Fruit fly (Drosophila melanogaster) whole organism: ENCODE measurements around the gene CG13359.

Source experiments
- CG8478 ChIP-seq: fragments of >200 bp; optimal IDR thresholded peaks from 2 replicates; lab custom pipeline; 2018; ENCODE audit warnings: inconsistent platforms
- Dll ChIP-seq: fragments of >200 bp; optimal IDR thresholded peaks from 2 replicates; lab custom pipeline; 2017
- EcR ChIP-seq, 2 experiments: fragments of >200 bp; optimal IDR thresholded peaks; 2 replicates each; lab custom pipeline; 2017; ENCODE audit warnings: missing biosample characterization in 2 of 2, missing genetic modification characterization in 2 of 2, missing genetic modification reagents in 2 of 2
- pan ChIP-seq: fragments of >200 bp; optimal IDR thresholded peaks from 2 replicates; lab custom pipeline; 2017
- psq ChIP-seq: fragments of >200 bp; optimal IDR thresholded peaks from 2 replicates; lab custom pipeline; 2017
- usp ChIP-seq: fragments of >200 bp; optimal IDR thresholded peaks from 2 replicates; lab custom pipeline; 2017; ENCODE audit warnings: missing biosample characterization, missing genetic modification characterization, mixed read lengths

dm6 chrX:841941-842340, 38.7 kb upstream of the CG13359 start:
- TF ChIP-seq CG8478 (lab: Kevin White, UChicago) (no peak), psq (lab: Kevin White, UChicago) (no peak), pan (no peak), Dll (lab: Kevin White, UChicago) (no peak), EcR (GFP tag; optimal IDR thresholded peaks at IDR 0.05; lab: Kevin White, UChicago) (no peak), usp (GFP tag; lab: Kevin White, UChicago) (no peak)
